1 worm cellular context compared by ENCODE assay signal in genomic region chrIV:5038744-5039143, ce11.
TF ChIP-seq lines count a peak whose summit lies in the region.

No protein-coding gene starts in this region.

TF ChIP-seq in whole organism, young adult, 124 proteins besides CTCF, POLR2A, EP300 and RAD21 (continued from another document):
- TF ChIP-seq F23B12.7 (tag; optimal IDR thresholded peaks at IDR 0.05; lab: Kevin White, UChicago; ENCODE audit: insufficient read depth) (peak; percentile 66), ceh-79 (tag; optimal IDR thresholded peaks at IDR 0.05; lab: Kevin White, UChicago) (no peak), ceh-58 (GFP tag; IDR thresholded peaks at IDR 0.05; lab: Robert Waterston, UW) (no peak), ztf-18 (tag; optimal IDR thresholded peaks at IDR 0.05; lab: Kevin White, UChicago) (peak; percentile 71), madf-3 (GFP tag; IDR thresholded peaks at IDR 0.05; lab: Robert Waterston, UW) (peak; percentile 65; the same call in 1 of the 2 replicates), snpc-3.4 (tag; optimal IDR thresholded peaks at IDR 0.05; lab: Kevin White, UChicago) (peak; percentile 12), lir-1 (GFP tag; conservative IDR thresholded peaks at IDR 0.05; lab: Robert Waterston, UW) (no peak), B0035.1 (tag; optimal IDR thresholded peaks at IDR 0.05; lab: Kevin White, UChicago) (no peak), pha-4 (tag; optimal IDR thresholded peaks at IDR 0.05; lab: Kevin White, UChicago) (no peak), unc-62 (GFP tag; optimal IDR thresholded peaks at IDR 0.05; lab: Kevin White, UChicago) (no peak), ekl-4 (GFP tag; IDR thresholded peaks at IDR 0.05; lab: Robert Waterston, UW) (peak; percentile 51; the same call in 1 of the 2 replicates), nhr-179 (tag; optimal IDR thresholded peaks at IDR 0.05; lab: Kevin White, UChicago) (no peak), attf-6 (GFP tag; IDR thresholded peaks at IDR 0.05; lab: Robert Waterston, UW) (peak; percentile 86), mcd-1 (GFP tag; IDR thresholded peaks at IDR 0.05; lab: Robert Waterston, UW) (no peak), ztf-26 (tag; optimal IDR thresholded peaks at IDR 0.05; lab: Kevin White, UChicago) (no peak), C17E4.6 (GFP tag; IDR thresholded peaks at IDR 0.05; lab: Robert Waterston, UW) (no peak), efl-1 (GFP tag; optimal IDR thresholded peaks at IDR 0.05; lab: Kevin White, UChicago) (no peak), ceh-40 (GFP tag; IDR thresholded peaks at IDR 0.05; lab: Robert Waterston, UW) (no peak), attf-3 (GFP tag; conservative IDR thresholded peaks at IDR 0.05; lab: Robert Waterston, UW) (no peak), ceh-27 (GFP tag; optimal IDR thresholded peaks at IDR 0.05; lab: Kevin White, UChicago) (peak; percentile 30), let-607 (tag; optimal IDR thresholded peaks at IDR 0.05; lab: Kevin White, UChicago) (peak in 1 of 2 experiments; percentile 8), sea-2 (GFP tag; IDR thresholded peaks at IDR 0.05; lab: Robert Waterston, UW) (no peak), F39B2.1 (GFP tag; IDR thresholded peaks at IDR 0.05; lab: Robert Waterston, UW) (no peak), hrde-1 (tag; optimal IDR thresholded peaks at IDR 0.05; lab: Kevin White, UChicago; ENCODE audit: borderline replicate concordance) (peak; percentile 49), nhr-80 (tag; optimal IDR thresholded peaks at IDR 0.05; lab: Kevin White, UChicago) (no peak), F37B4.10 (GFP tag; IDR thresholded peaks at IDR 0.05; lab: Robert Waterston, UW) (no peak), zfh-2 (GFP tag; conservative IDR thresholded peaks at IDR 0.05; lab: Robert Waterston, UW) (no peak), rcor-1 (GFP tag; IDR thresholded peaks at IDR 0.05; lab: Robert Waterston, UW) (no peak; the same call in 1 of the 2 replicates), dpl-1 (GFP tag; optimal IDR thresholded peaks at IDR 0.05; lab: Kevin White, UChicago) (no peak), ztf-3 (GFP tag; optimal IDR thresholded peaks at IDR 0.05; lab: Kevin White, UChicago) (no peak), T07F8.4 (tag; optimal IDR thresholded peaks at IDR 0.05; lab: Kevin White, UChicago) (peak; percentile 49), sptf-2 (GFP tag; optimal IDR thresholded peaks at IDR 0.05; lab: Kevin White, UChicago) (peak; percentile 74), nfya-1 (tag; optimal IDR thresholded peaks at IDR 0.05; lab: Kevin White, UChicago; ENCODE audit: borderline replicate concordance, insufficient read depth) (no peak), K11D2.4 (GFP tag; IDR thresholded peaks at IDR 0.05; lab: Robert Waterston, UW) (no peak), die-1 (tag; optimal IDR thresholded peaks at IDR 0.05; lab: Kevin White, UChicago) (peak; percentile 86), ceh-91 (GFP tag; IDR thresholded peaks at IDR 0.05; lab: Robert Waterston, UW) (no peak), repo-1 (tag; optimal IDR thresholded peaks at IDR 0.05; lab: Kevin White, UChicago) (no peak), attf-5 (GFP tag; optimal IDR thresholded peaks at IDR 0.05; lab: Kevin White, UChicago) (peak; percentile 37), F52B5.7 (tag; optimal IDR thresholded peaks at IDR 0.05; lab: Kevin White, UChicago) (no peak), F33H1.4 (GFP tag; IDR thresholded peaks at IDR 0.05; lab: Robert Waterston, UW) (no peak), tlf-1 (GFP tag; optimal IDR thresholded peaks at IDR 0.05; lab: Kevin White, UChicago) (no peak), nhr-90 (tag; optimal IDR thresholded peaks at IDR 0.05; lab: Kevin White, UChicago) (peak; percentile 88), lsl-1 (GFP tag; optimal IDR thresholded peaks at IDR 0.05; lab: Kevin White, UChicago) (peak; percentile 32), madf-8 (GFP tag; conservative IDR thresholded peaks at IDR 0.05; lab: Robert Waterston, UW) (no peak), hmg-20 (GFP tag; IDR thresholded peaks at IDR 0.05; lab: Robert Waterston, UW) (no peak), B0336.3 (GFP tag; IDR thresholded peaks at IDR 0.05; lab: Robert Waterston, UW) (no peak), dpff-1 (tag; optimal IDR thresholded peaks at IDR 0.05; lab: Kevin White, UChicago) (no peak), K12H6.12 (tag; optimal IDR thresholded peaks at IDR 0.05; lab: Kevin White, UChicago) (peak; percentile 28), Y53G8AR.9 (GFP tag; conservative IDR thresholded peaks at IDR 0.05; lab: Robert Waterston, UW) (no peak), ets-4 (GFP tag; optimal IDR thresholded peaks at IDR 0.05; lab: Kevin White, UChicago) (no peak), zim-3 (tag; optimal IDR thresholded peaks at IDR 0.05; lab: Kevin White, UChicago) (peak; percentile 16), egrh-3 (GFP tag; IDR thresholded peaks at IDR 0.05; lab: Robert Waterston, UW) (peak; percentile 46), nhr-120 (GFP tag; IDR thresholded peaks at IDR 0.05; lab: Robert Waterston, UW) (0 out of 2 replicates have a peak, but pooled peaks have one; percentile 60), ZK185.1 (tag; optimal IDR thresholded peaks at IDR 0.05; lab: Kevin White, UChicago; ENCODE audit: poor library complexity, severe bottlenecking) (peak; percentile 47), let-526 (GFP tag; IDR thresholded peaks at IDR 0.05; lab: Robert Waterston, UW) (no peak), F55B11.4 (tag; optimal IDR thresholded peaks at IDR 0.05; lab: Kevin White, UChicago; ENCODE audit: borderline replicate concordance, insufficient read depth) (no peak), rec-8 (tag; optimal IDR thresholded peaks at IDR 0.05; lab: Kevin White, UChicago) (peak; percentile 9 to 77), C06A6.2 (GFP tag; conservative IDR thresholded peaks at IDR 0.05; lab: Robert Waterston, UW) (no peak), madf-10 (tag; optimal IDR thresholded peaks at IDR 0.05; lab: Kevin White, UChicago) (peak; percentile 46), egl-18 (GFP tag; IDR thresholded peaks at IDR 0.05; lab: Robert Waterston, UW) (no peak), dox-1 (GFP tag; IDR thresholded peaks at IDR 0.05; lab: Robert Waterston, UW) (no peak; the same call in 1 of the 2 replicates), T26A5.8 (tag; optimal IDR thresholded peaks at IDR 0.05; lab: Kevin White, UChicago) (no peak), D2030.7 (GFP tag; IDR thresholded peaks at IDR 0.05; lab: Robert Waterston, UW) (peak; percentile 75; the same call in 1 of the 2 replicates), fkh-3 (tag; optimal IDR thresholded peaks at IDR 0.05; lab: Kevin White, UChicago) (no peak), Y67H2A.10 (GFP tag; conservative IDR thresholded peaks at IDR 0.05; lab: Robert Waterston, UW) (no peak; the same call in 1 of the 2 replicates), F57A8.1 (GFP tag; optimal IDR thresholded peaks at IDR 0.05; lab: Kevin White, UChicago) (peak; percentile 26), mel-28 (tag; optimal IDR thresholded peaks at IDR 0.05; lab: Kevin White, UChicago; ENCODE audit: borderline replicate concordance) (no peak), akir-1 (GFP tag; optimal IDR thresholded peaks at IDR 0.05; lab: Kevin White, UChicago) (no peak)
